Worm (Caenorhabditis elegans) whole organism, late embryonic: ENCODE results near the gene F11D11.21.

ENCODE experiments used
- ama-1 ChIP-seq: fragments of 150-350 bp; optimal IDR thresholded peaks from 2 replicates; lab custom pipeline; 2014
- ceh-22 ChIP-seq: sonication (generic microtip); optimal IDR thresholded peaks from 2 replicates; lab custom pipeline; 2017; ENCODE audit warnings: missing biosample characterization, missing genetic modification characterization
- ceh-24 ChIP-seq: sonication (generic microtip); optimal IDR thresholded peaks from 2 replicates; lab custom pipeline; 2016; ENCODE audit warnings: mild to moderate bottlenecking, missing genetic modification characterization, missing compliant biosample characterization
- ceh-45 ChIP-seq: fragments of 200-800 bp; sonication (Bioruptor generic); IDR thresholded peaks from 2 replicates; pipeline ENCODE4 v1.3.6; 2022; ENCODE audit warnings: missing genetic modification reagents, missing genetic modification characterization, missing compliant biosample characterization
- dve-1 ChIP-seq: sonication (generic microtip); optimal IDR thresholded peaks from 2 replicates; lab custom pipeline; 2017; ENCODE audit warnings: antibody characterized with exemption, mild to moderate bottlenecking, missing genetic modification characterization, missing compliant biosample characterization
- elt-2 ChIP-seq: sonication (generic microtip); optimal IDR thresholded peaks from 2 replicates; lab custom pipeline; 2016; ENCODE audit warnings: missing genetic modification reagents, missing genetic modification characterization, missing compliant biosample characterization
- hlh-6 ChIP-seq: sonication (generic microtip); optimal IDR thresholded peaks from 2 replicates; lab custom pipeline; 2016; ENCODE audit warnings: missing genotype, missing genetic modification characterization, missing compliant biosample characterization
- lin-11 ChIP-seq: fragments of 200-800 bp; sonication (Bioruptor generic); optimal IDR thresholded peaks from 2 replicates; lab custom pipeline; 2018; ENCODE audit warnings: mild to moderate bottlenecking, missing genetic modification characterization, missing compliant biosample characterization
- npax-4 ChIP-seq: sonication (generic microtip); optimal IDR thresholded peaks from 2 replicates; lab custom pipeline; 2016; ENCODE audit warnings: missing genetic modification characterization, missing compliant biosample characterization
- pha-4 ChIP-seq: fragments of 150-350 bp; optimal IDR thresholded peaks from 2 replicates; lab custom pipeline; 2018; ENCODE audit warnings: missing biosample characterization, missing genetic modification reagents, missing genetic modification characterization
- unc-86 ChIP-seq: sonication (generic microtip); optimal IDR thresholded peaks from 2 replicates; lab custom pipeline; 2016; ENCODE audit warnings: missing genetic modification characterization, missing compliant biosample characterization

DNA sequence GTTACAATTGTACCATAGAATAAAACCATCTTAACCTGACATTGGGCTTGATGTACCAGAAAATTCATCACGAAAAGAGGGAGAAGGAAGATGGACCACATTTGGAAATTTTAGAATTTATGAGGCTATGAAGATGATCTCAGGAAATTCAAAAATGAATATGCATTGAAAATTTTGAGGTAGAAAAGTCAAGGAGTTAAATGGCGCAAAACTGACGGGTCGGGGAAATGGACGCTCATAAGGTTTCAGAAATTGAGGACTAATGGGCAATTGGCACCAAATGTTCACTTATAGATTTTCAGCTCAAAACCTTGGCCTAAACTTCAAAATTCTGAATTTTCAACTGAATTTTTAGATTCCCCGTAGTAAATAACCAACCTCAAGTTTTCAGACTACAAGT lies 20.3 kb upstream of the F11D11.21 start, which contains the start of gene clec-255:
- no peak for TF ChIP-seq ceh-45 (GFP tag; lab: Robert Waterston, UW)
- TF ChIP-seq dve-1 (tag; lab: Kevin White, UChicago), result no peak
- no peak for TF ChIP-seq elt-2 (tag; lab: Kevin White, UChicago)
- TF ChIP-seq pha-4, result no peak
- no peak for TF ChIP-seq ama-1 (lab: Kevin White, UChicago)
- TF ChIP-seq ceh-22 (tag; lab: Kevin White, UChicago), result no peak
- TF ChIP-seq hlh-6 (tag; lab: Kevin White, UChicago), result no peak
- TF ChIP-seq ceh-24, result no peak
- no peak for TF ChIP-seq npax-4
- TF ChIP-seq lin-11 (tag; lab: Kevin White, UChicago), result no peak
- TF ChIP-seq unc-86, result no peak
